Worm (Caenorhabditis elegans) whole organism, young adult: ENCODE results near the gene C45G9.11.

Source experiments
- T07F8.4 ChIP-seq: sonication (generic microtip); optimal IDR thresholded peaks from 2 replicates; lab custom pipeline; 2016; ENCODE audit warnings: mild to moderate bottlenecking, missing genetic modification characterization, moderate library complexity, missing compliant biosample characterization
- Y53F4B.3 ChIP-seq: fragments of 200-800 bp; sonication (Bioruptor generic); IDR thresholded peaks from 2 replicates; pipeline ENCODE4 v1.3.6; 2022; ENCODE audit warnings: missing genetic modification reagents, missing genetic modification characterization, missing compliant biosample characterization
- ceh-100 ChIP-seq: fragments of 200-800 bp; sonication (Bioruptor generic); IDR thresholded peaks from 2 replicates; pipeline ENCODE4 v1.3.6; 2022; ENCODE audit warnings: missing genetic modification reagents, missing genetic modification characterization, missing compliant biosample characterization
- ceh-58 ChIP-seq: fragments of 200-800 bp; sonication (Bioruptor generic); IDR thresholded peaks from 2 replicates; pipeline ENCODE4 v1.3.6; 2022; ENCODE audit warnings: missing genetic modification characterization, missing compliant biosample characterization
- ceh-79 ChIP-seq: sonication (generic microtip); optimal IDR thresholded peaks from 2 replicates; lab custom pipeline; 2017; ENCODE audit warnings: mild to moderate bottlenecking, missing genetic modification characterization, missing compliant biosample characterization
- efl-1 ChIP-seq: fragments of 150-350 bp; optimal IDR thresholded peaks from 2 replicates; lab custom pipeline; 2014; ENCODE audit warnings: missing biosample characterization, missing genetic modification reagents, missing genetic modification characterization
- lir-1 ChIP-seq: fragments of 200-800 bp; sonication (Bioruptor generic); conservative IDR thresholded peaks from 2 replicates; pipeline ENCODE4 v1.3.6; 2022; ENCODE audit warnings: missing genetic modification reagents, missing genetic modification characterization, missing compliant biosample characterization
- lsy-27 ChIP-seq: sonication (generic microtip); optimal IDR thresholded peaks from 2 replicates; lab custom pipeline; 2017; ENCODE audit warnings: missing genetic modification characterization, mild to moderate bottlenecking, missing compliant biosample characterization, antibody characterized with exemption, missing genotype, borderline replicate concordance; ENCODE audit not compliant: insufficient read depth
- pha-4 ChIP-seq: fragments of 150-350 bp; sonication (generic microtip); optimal IDR thresholded peaks from 2 replicates; lab custom pipeline; 2014; ENCODE audit warnings: missing biosample characterization, missing genetic modification reagents, missing genetic modification characterization
- unc-130 ChIP-seq: sonication (generic microtip); optimal IDR thresholded peaks from 2 replicates; lab custom pipeline; 2016; ENCODE audit warnings: missing genetic modification reagents, missing genetic modification characterization, missing compliant biosample characterization
- unc-62 ChIP-seq: fragments of 150-350 bp; optimal IDR thresholded peaks from 2 replicates; lab custom pipeline; 2014; ENCODE audit warnings: missing biosample characterization, missing genetic modification reagents, missing genetic modification characterization
- ztf-22 ChIP-seq: fragments of 200-800 bp; sonication (Bioruptor generic); optimal IDR thresholded peaks from 2 replicates; lab custom pipeline; 2018; ENCODE audit warnings: mild to moderate bottlenecking, missing genetic modification characterization, moderate library complexity, missing compliant biosample characterization

ce11 chrIII:5026366-5026765 lies 42.2 kb downstream of the C45G9.11 start:
- no peak for TF ChIP-seq T07F8.4 (tag; lab: Kevin White, UChicago)
- TF ChIP-seq ceh-58, result no peak
- TF ChIP-seq unc-130, result no peak
- TF ChIP-seq pha-4 (tag; lab: Kevin White, UChicago), result no peak
- TF ChIP-seq lsy-27 (tag; lab: Kevin White, UChicago), result no peak
- no peak for TF ChIP-seq Y53F4B.3 (GFP tag; lab: Robert Waterston, UW)
- TF ChIP-seq ztf-22, result no peak
- TF ChIP-seq lir-1 (GFP tag; lab: Robert Waterston, UW), result no peak
- no peak for TF ChIP-seq ceh-79 (tag; lab: Kevin White, UChicago)
- TF ChIP-seq ceh-100 (GFP tag; lab: Robert Waterston, UW), result no peak
- no peak for TF ChIP-seq unc-62 (GFP tag; lab: Kevin White, UChicago)
- no peak for TF ChIP-seq efl-1 (GFP tag; lab: Kevin White, UChicago)
